Worm (Caenorhabditis elegans) whole organism, L3 larva: ENCODE measurements around the gene W01B6.5.

Experiments used
- ama-1 ChIP-seq: fragments of 150-350 bp; optimal IDR thresholded peaks from 2 replicates; lab custom pipeline; 2018
- ceh-82 ChIP-seq: fragments of 150-350 bp; optimal IDR thresholded peaks from 2 replicates; lab custom pipeline; 2014; ENCODE audit warnings: missing biosample characterization, missing genetic modification characterization
- egl-27 ChIP-seq: sonication (generic microtip); optimal IDR thresholded peaks from 4 replicates; lab custom pipeline; 2017; ENCODE audit warnings: missing biosample characterization, missing genetic modification reagents, missing genetic modification characterization
- fkh-10 ChIP-seq: sonication (generic microtip); optimal IDR thresholded peaks from 2 replicates; lab custom pipeline; 2017; ENCODE audit warnings: missing biosample characterization, missing genetic modification reagents, missing genetic modification characterization
- jun-1 ChIP-seq: fragments of 150-350 bp; optimal IDR thresholded peaks from 2 replicates; lab custom pipeline; 2014; ENCODE audit warnings: missing biosample characterization, missing genetic modification reagents, missing genetic modification characterization
- mdl-1 ChIP-seq: fragments of 150-350 bp; optimal IDR thresholded peaks from 2 replicates; lab custom pipeline; 2014; ENCODE audit warnings: missing biosample characterization, missing genetic modification characterization
- nfya-1 ChIP-seq: sonication (generic microtip); optimal IDR thresholded peaks from 2 replicates; lab custom pipeline; 2017; ENCODE audit warnings: missing genetic modification characterization, mild to moderate bottlenecking, missing compliant biosample characterization, antibody characterized with exemption, moderate library complexity; ENCODE audit not compliant: insufficient read depth
- nhr-28 ChIP-seq: fragments of 150-350 bp; optimal IDR thresholded peaks from 2 replicates; lab custom pipeline; 2014; ENCODE audit warnings: missing biosample characterization, missing genetic modification characterization
- pha-4 ChIP-seq: fragments of 150-350 bp; optimal IDR thresholded peaks from 2 replicates; lab custom pipeline; 2014; ENCODE audit warnings: missing biosample characterization, missing genetic modification reagents, missing genetic modification characterization
- sea-2 ChIP-seq: fragments of 150-350 bp; sonication (generic microtip); optimal IDR thresholded peaks from 4 replicates; lab custom pipeline; 2014; ENCODE audit warnings: missing biosample characterization, missing genetic modification reagents, missing genetic modification characterization
- snpc-4 ChIP-seq: fragments of 150-350 bp; optimal IDR thresholded peaks from 2 replicates; lab custom pipeline; 2014; ENCODE audit warnings: missing biosample characterization, missing genetic modification characterization
- tbx-2 ChIP-seq: sonication (generic microtip); optimal IDR thresholded peaks from 2 replicates; lab custom pipeline; 2016; ENCODE audit warnings: mild to moderate bottlenecking, missing genetic modification characterization, missing compliant biosample characterization

DNA sequence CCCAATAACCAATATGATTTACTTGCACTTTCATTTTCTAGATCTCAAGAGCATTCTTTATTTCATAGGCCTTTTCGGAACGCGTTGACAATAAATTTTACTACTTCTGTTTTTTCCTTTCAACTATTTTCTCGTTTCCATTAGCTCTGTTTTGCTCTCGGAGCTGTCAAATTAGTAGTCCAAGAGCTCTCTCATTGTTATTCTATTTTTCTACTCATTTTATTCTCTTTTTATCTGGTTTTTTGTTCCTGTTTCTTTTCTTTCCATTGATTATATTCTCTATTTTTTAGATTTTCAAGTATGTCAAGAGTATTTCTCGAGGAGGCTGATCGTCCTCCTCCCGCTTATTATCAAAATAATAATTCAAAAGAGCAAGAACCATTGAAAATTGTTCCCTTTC is 28.9 kb upstream of the W01B6.5 start, which contains the start of gene T04B2.3:
- no peak for TF ChIP-seq tbx-2 (tag; lab: Kevin White, UChicago)
- no peak for TF ChIP-seq jun-1
- no peak for TF ChIP-seq ceh-82 (tag; lab: Kevin White, UChicago)
- TF ChIP-seq nhr-28 = no peak
- no peak for TF ChIP-seq mdl-1 (tag; lab: Kevin White, UChicago)
- no peak for TF ChIP-seq ama-1 (lab: Kevin White, UChicago)
- no peak for TF ChIP-seq egl-27
- TF ChIP-seq nfya-1 (tag; lab: Kevin White, UChicago) = no peak
- no peak for TF ChIP-seq fkh-10
- TF ChIP-seq snpc-4 = no peak
- TF ChIP-seq sea-2 (GFP tag; lab: Kevin White, UChicago) = no peak
- no peak for TF ChIP-seq pha-4 (tag; lab: Kevin White, UChicago)
